Fruit fly (Drosophila melanogaster) whole organism, pupa: Measurements from ENCODE around the gene CG43896.

Experiments
- CG4496 ChIP-seq: fragments of 200-800 bp; sonication (Bioruptor generic); IDR thresholded peaks from 3 replicates; pipeline ENCODE4 v1.3.6; 2022; ENCODE audit warnings: missing biosample characterization, missing genetic modification characterization
- EcR ChIP-seq: fragments of 200-800 bp; sonication (Bioruptor generic); optimal IDR thresholded peaks from 3 replicates; lab custom pipeline; 2019; ENCODE audit warnings: missing biosample characterization, missing genetic modification characterization, mild to moderate bottlenecking, moderate library complexity, missing genetic modification reagents
- fd96Ca ChIP-seq: fragments of 200-800 bp; sonication (Bioruptor generic); IDR thresholded peaks from 3 replicates; pipeline ENCODE4 v1.3.6; 2022; ENCODE audit warnings: missing biosample characterization, missing genetic modification characterization
- rn ChIP-seq: fragments of 200-800 bp; sonication (Bioruptor generic); IDR thresholded peaks from 2 replicates; pipeline ENCODE4 v1.3.6; 2022; ENCODE audit warnings: missing biosample characterization, missing genetic modification characterization

- no peak for TF ChIP-seq fd96Ca (GFP tag; lab: Robert Waterston, UW)
- no peak for TF ChIP-seq EcR
- TF ChIP-seq rn (GFP tag; lab: Robert Waterston, UW) = no peak
- no peak for TF ChIP-seq CG4496 (GFP tag; lab: Robert Waterston, UW)
These were observed 17.0 kb downstream of the CG43896 start, which contains the start of gene viaf for dm6 chr3L:11992960-11993359.
